Fruit fly (Drosophila melanogaster): ENCODE measurements around the gene CG12320.

The CG12320 gene

dm6 chr3R:18242089-18242955 lies 10.2 kb downstream of the CG12320 start, which contains the start of the genes CG7156 and 14-3-3epsilon:
Gene CG7156 (minus strand): TSS chr3R:18242159.
Gene 14-3-3epsilon (plus strand): TSS chr3R:18242531.
- TF ChIP-seq Nf-YA (GFP tag; IDR thresholded peaks at IDR 0.05) (0 out of 2 replicates have a peak, but pooled peaks have one; percentile 5), Nf-YC (tag; optimal IDR thresholded peaks at IDR 0.05) (peak; percentile 49), Opbp (GFP tag; IDR thresholded peaks at IDR 0.05; ENCODE audit: partially characterized antibody) (0 out of 3 replicates have a peak, but pooled peaks have one; percentile 22), yki (optimal IDR thresholded peaks at IDR 0.05) (no peak), CG2116 (GFP tag; optimal IDR thresholded peaks at IDR 0.05) (peak; percentile 88), sim (GFP tag; IDR thresholded peaks at IDR 0.05) (0 out of 2 replicates have a peak, but pooled peaks have one; percentile 23), CG30431 (GFP tag; optimal IDR thresholded peaks at IDR 0.05) (no peak), MTF-1 (GFP tag; optimal IDR thresholded peaks at IDR 0.05; ENCODE audit: borderline replicate concordance) (peak; percentile 16), Lim3 (GFP tag; IDR thresholded peaks at IDR 0.05) (no peak), CG33557 (GFP tag; optimal IDR thresholded peaks at IDR 0.05) (peak; percentile 6), CG8924 (tag; optimal IDR thresholded peaks at IDR 0.05) (peak; percentile 30), CG18262 (tag; optimal IDR thresholded peaks at IDR 0.05) (peak; percentile 43), salm (tag; optimal IDR thresholded peaks at IDR 0.05) (peak; percentile 28), CG3065 (GFP tag; optimal IDR thresholded peaks at IDR 0.05) (no peak), CG7556 (GFP tag; optimal IDR thresholded peaks at IDR 0.05) (peak; percentile 43), Pdp1 (GFP tag; optimal IDR thresholded peaks at IDR 0.05) (peak in 1 of 2 experiments; percentile 64), az2 (GFP tag; optimal IDR thresholded peaks at IDR 0.05) (peak; percentile 66), CG10462 (GFP tag; optimal IDR thresholded peaks at IDR 0.05) (peak; percentile 11), croc (GFP tag; conservative IDR thresholded peaks at IDR 0.05) (no peak), tup (GFP tag; optimal IDR thresholded peaks at IDR 0.05) (no peak), twi (tag; optimal IDR thresholded peaks at IDR 0.05) (peak; percentile 4), CG11560 (tag; IDR thresholded peaks at IDR 0.05) (peak; percentile 50; the same call in 1 of the 3 replicates), seq (GFP tag; IDR thresholded peaks at IDR 0.05) (peak; percentile 36; the same call in 1 of the 2 replicates), Dad (GFP tag; optimal IDR thresholded peaks at IDR 0.05) (no peak), sens-2 (GFP tag; IDR thresholded peaks at IDR 0.05) (no peak), pfk (GFP tag; optimal IDR thresholded peaks at IDR 0.05) (peak; percentile 7), MBD-R2 (GFP tag; IDR thresholded peaks at IDR 0.05) (peak; percentile 57; the same call in 1 of the 2 replicates), phol (tag; optimal IDR thresholded peaks at IDR 0.05) (peak; percentile 82), fd3F (GFP tag; optimal IDR thresholded peaks at IDR 0.05) (peak; percentile 41), Poxn (GFP tag; IDR thresholded peaks at IDR 0.05) (no peak), tll (GFP tag; optimal IDR thresholded peaks at IDR 0.05) (peak; percentile 1 to 80), CG4617 (GFP tag; optimal IDR thresholded peaks at IDR 0.05; ENCODE audit: borderline replicate concordance) (peak; percentile 40), Drgx (GFP tag; IDR thresholded peaks at IDR 0.05) (0 out of 2 replicates have a peak, but pooled peaks have one; percentile 21), CG16815 (GFP tag; optimal IDR thresholded peaks at IDR 0.05) (peak; percentile 9), Hmr (GFP tag; optimal IDR thresholded peaks at IDR 0.05) (peak; percentile 46), row (GFP tag; IDR thresholded peaks at IDR 0.05) (peak; percentile 35), CG12236 (GFP tag; optimal IDR thresholded peaks at IDR 0.05) (peak; percentile 11), Blimp-1 (GFP tag; optimal IDR thresholded peaks at IDR 0.05) (no peak), pan (optimal IDR thresholded peaks at IDR 0.05) (no peak), pan (GFP tag; optimal IDR thresholded peaks at IDR 0.05 in 1 of 2, IDR thresholded peaks at IDR 0.05 in 1 of 2) (peak in 1 of 2 experiments; percentile 59), chm (GFP tag; IDR thresholded peaks at IDR 0.05) (peak; percentile 77), CG2120 (GFP tag; optimal IDR thresholded peaks at IDR 0.05) (peak; percentile 46), ERR (GFP tag; optimal IDR thresholded peaks at IDR 0.05) (no peak), YL-1 (GFP tag; optimal IDR thresholded peaks at IDR 0.05) (peak; percentile 18), Xrp1 (GFP tag; IDR thresholded peaks at IDR 0.05) (peak; percentile 60), CG10267 (tag; optimal IDR thresholded peaks at IDR 0.05) (peak; percentile 75), ara (GFP tag; IDR thresholded peaks at IDR 0.05) (no peak), vfl (GFP tag; optimal IDR thresholded peaks at IDR 0.05) (no peak)

All from whole organism, embryonic.